Worm (Caenorhabditis elegans) whole organism, early embryonic: ENCODE results near the gene rap-1.

Experiments
- F13C5.2 ChIP-seq: sonication (generic microtip); optimal IDR thresholded peaks from 2 replicates; lab custom pipeline; 2017; ENCODE audit warnings: mild to moderate bottlenecking, missing genetic modification characterization, inconsistent platforms, missing compliant biosample characterization
- aly-1 ChIP-seq: sonication (generic microtip); optimal IDR thresholded peaks from 2 replicates; lab custom pipeline; 2016; ENCODE audit warnings: missing genetic modification characterization, missing compliant biosample characterization
- ama-1 ChIP-seq: fragments of 150-350 bp; optimal IDR thresholded peaks from 2 replicates; lab custom pipeline; 2014
- ceh-13 ChIP-seq: fragments of 200-800 bp; sonication (Bioruptor generic); optimal IDR thresholded peaks from 2 replicates; lab custom pipeline; 2018; ENCODE audit warnings: mild to moderate bottlenecking, missing genetic modification characterization, missing compliant biosample characterization
- ets-7 ChIP-seq: sonication (generic microtip); optimal IDR thresholded peaks from 2 replicates; lab custom pipeline; 2016; ENCODE audit warnings: missing genotype, missing genetic modification characterization, missing compliant biosample characterization
- flt-1 ChIP-seq: fragments of 200-800 bp; sonication (Bioruptor generic); IDR thresholded peaks from 2 replicates; pipeline ENCODE4 v1.3.6; 2022; ENCODE audit warnings: missing genetic modification characterization, missing compliant biosample characterization
- hmbx-1 ChIP-seq: sonication (generic microtip); optimal IDR thresholded peaks from 2 replicates; lab custom pipeline; 2016; ENCODE audit warnings: mild to moderate bottlenecking, missing genetic modification characterization, missing compliant biosample characterization
- hmg-4 ChIP-seq: fragments of 200-800 bp; sonication (Bioruptor generic); optimal IDR thresholded peaks from 2 replicates; lab custom pipeline; 2018; ENCODE audit warnings: mild to moderate bottlenecking, missing genetic modification characterization, missing compliant biosample characterization
- hnd-1 ChIP-seq: sonication (generic microtip); optimal IDR thresholded peaks from 2 replicates; lab custom pipeline; 2016; ENCODE audit warnings: missing genetic modification characterization, missing compliant biosample characterization
- pes-1 ChIP-seq: fragments of 200-800 bp; sonication (Bioruptor generic); IDR thresholded peaks from 2 replicates; pipeline ENCODE4 v1.3.6; 2022; ENCODE audit warnings: missing genetic modification reagents, missing genetic modification characterization, missing compliant biosample characterization
- sea-1 ChIP-seq: fragments of 200-800 bp; sonication (Bioruptor generic); conservative IDR thresholded peaks from 2 replicates; pipeline ENCODE4 v1.3.6; 2022; ENCODE audit warnings: missing genetic modification characterization, missing compliant biosample characterization
- tbx-37 ChIP-seq: fragments of 200-800 bp; sonication (Bioruptor generic); conservative IDR thresholded peaks from 2 replicates; pipeline ENCODE4 v1.3.6; 2022; ENCODE audit warnings: missing genetic modification reagents, missing genetic modification characterization, missing compliant biosample characterization
- tra-4 ChIP-seq: sonication (generic microtip); optimal IDR thresholded peaks from 2 replicates; lab custom pipeline; 2017; ENCODE audit warnings: missing genetic modification characterization, missing compliant biosample characterization

DNA sequence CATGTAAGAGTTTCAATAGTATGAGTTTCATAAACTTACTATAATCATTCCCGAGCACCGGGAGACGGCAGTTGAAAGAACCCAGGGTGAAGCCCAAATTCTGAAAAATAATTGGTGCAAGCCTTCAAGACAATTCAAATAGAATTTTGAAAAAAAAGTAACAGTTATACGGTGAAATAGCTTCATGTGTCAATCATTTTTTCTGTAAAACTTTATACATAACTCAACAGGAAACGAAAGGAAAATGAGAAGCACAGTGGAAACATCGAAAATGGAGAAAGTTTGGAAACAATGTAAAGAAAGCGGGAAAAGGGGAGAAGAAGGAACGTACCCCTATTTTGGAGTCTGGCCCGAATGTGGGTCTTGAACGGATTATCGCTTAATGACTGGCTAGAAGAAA, 45.7 kb downstream of the rap-1 start, which contains the start of gene C09G9.3:
- no peak for TF ChIP-seq hmbx-1 (tag; lab: Kevin White, UChicago)
- no peak for TF ChIP-seq ceh-13 (GFP tag; lab: Kevin White, UChicago)
- no peak for TF ChIP-seq sea-1
- TF ChIP-seq hnd-1, result no peak
- TF ChIP-seq ama-1 (lab: Kevin White, UChicago), result no peak
- TF ChIP-seq hmg-4 (GFP tag; lab: Kevin White, UChicago), result no peak
- no peak for TF ChIP-seq F13C5.2 (tag; lab: Kevin White, UChicago)
- TF ChIP-seq aly-1 (tag; lab: Kevin White, UChicago), result no peak
- TF ChIP-seq tra-4 (tag; lab: Kevin White, UChicago), result no peak
- no peak for TF ChIP-seq pes-1 (GFP tag; lab: Robert Waterston, UW)
- no peak for TF ChIP-seq flt-1 (GFP tag; lab: Robert Waterston, UW)
- TF ChIP-seq tbx-37 (GFP tag; lab: Robert Waterston, UW), result no peak
- TF ChIP-seq ets-7 (tag; lab: Kevin White, UChicago), result no peak
